Fruit fly (Drosophila melanogaster) whole organism, embryonic: Measurements from ENCODE around the gene rho-4.

Source experiments
- Abd-B ChIP-seq: fragments of 200-800 bp; sonication (Bioruptor generic); optimal IDR thresholded peaks from 2 replicates; lab custom pipeline; 2018; ENCODE audit warnings: missing biosample characterization, mild to moderate bottlenecking, missing genetic modification characterization, moderate library complexity
- B-H1 ChIP-seq: fragments of 200-800 bp; sonication (Bioruptor generic); IDR thresholded peaks from 3 replicates; pipeline ENCODE4 v1.3.6; 2022; ENCODE audit warnings: missing biosample characterization, missing genetic modification characterization
- BtbVII ChIP-seq: fragments of 200-800 bp; sonication (Bioruptor generic); optimal IDR thresholded peaks from 3 replicates; lab custom pipeline; 2017; ENCODE audit warnings: missing biosample characterization, mild to moderate bottlenecking, missing genetic modification characterization
- C15 ChIP-seq: fragments of 200-800 bp; sonication (Bioruptor generic); IDR thresholded peaks from 3 replicates; pipeline ENCODE4 v1.3.6; 2022; ENCODE audit warnings: missing biosample characterization, missing genetic modification characterization
- CG11247 ChIP-seq: fragments of 200-800 bp; sonication (Bioruptor generic); IDR thresholded peaks from 2 replicates; pipeline ENCODE4 v1.3.6; 2022; ENCODE audit warnings: missing biosample characterization, missing genetic modification characterization
- CG11696 ChIP-seq: fragments of 200-800 bp; sonication (Bioruptor generic); IDR thresholded peaks from 2 replicates; pipeline ENCODE4 v1.3.6; 2022; ENCODE audit warnings: missing biosample characterization, missing genetic modification characterization
- CG12104 ChIP-seq: fragments of 200-800 bp; sonication (Bioruptor generic); optimal IDR thresholded peaks from 3 replicates; lab custom pipeline; 2016; ENCODE audit warnings: missing biosample characterization, missing genetic modification characterization
- CG12391 ChIP-seq: fragments of 200-800 bp; sonication (Bioruptor generic); optimal IDR thresholded peaks from 3 replicates; lab custom pipeline; 2018; ENCODE audit warnings: missing biosample characterization, mild to moderate bottlenecking, missing genetic modification characterization, moderate library complexity
- CG13624 ChIP-seq: fragments of 200-800 bp; sonication (Bioruptor generic); optimal IDR thresholded peaks from 2 replicates; lab custom pipeline; 2016; ENCODE audit warnings: missing biosample characterization, missing genetic modification characterization
- CG1603 ChIP-seq: fragments of 200-800 bp; sonication (Bioruptor generic); optimal IDR thresholded peaks from 2 replicates; lab custom pipeline; 2019; ENCODE audit warnings: missing biosample characterization, mild to moderate bottlenecking, missing genetic modification characterization, moderate library complexity
- CG17328 ChIP-seq: fragments of 200-800 bp; sonication (Bioruptor generic); IDR thresholded peaks from 2 replicates; pipeline ENCODE4 v1.3.6; 2022; ENCODE audit warnings: missing biosample characterization, missing genetic modification characterization
- CG18011 ChIP-seq: fragments of 200-800 bp; sonication (Bioruptor generic); optimal IDR thresholded peaks from 2 replicates; lab custom pipeline; 2017; ENCODE audit warnings: missing biosample characterization, missing genetic modification characterization, mild to moderate bottlenecking, moderate library complexity, missing genotype
- CG18599 ChIP-seq: fragments of 200-800 bp; sonication (Bioruptor generic); optimal IDR thresholded peaks from 3 replicates; lab custom pipeline; 2017; ENCODE audit warnings: missing biosample characterization, missing genetic modification characterization, mild to moderate bottlenecking, moderate library complexity, missing genetic modification reagents
- CG18764 ChIP-seq: fragments of 200-800 bp; sonication (Bioruptor generic); optimal IDR thresholded peaks from 3 replicates; lab custom pipeline; 2016; ENCODE audit warnings: missing biosample characterization, missing genetic modification characterization
- CG2120 ChIP-seq: fragments of 200-800 bp; sonication (Bioruptor generic); optimal IDR thresholded peaks from 3 replicates; lab custom pipeline; 2016; ENCODE audit warnings: missing biosample characterization, missing genetic modification characterization
- CG30431 ChIP-seq: fragments of 200-800 bp; sonication (Bioruptor generic); optimal IDR thresholded peaks from 2 replicates; lab custom pipeline; 2017; ENCODE audit warnings: missing biosample characterization, missing genetic modification characterization
- CG4282 ChIP-seq: fragments of 200-800 bp; sonication (Bioruptor generic); optimal IDR thresholded peaks from 2 replicates; lab custom pipeline; 2016; ENCODE audit warnings: missing biosample characterization, missing genetic modification characterization
- CG4328 ChIP-seq: fragments of 200-800 bp; sonication (Bioruptor generic); optimal IDR thresholded peaks from 3 replicates; lab custom pipeline; 2017; ENCODE audit warnings: missing biosample characterization, missing genetic modification reagents, missing genetic modification characterization
- CG5245 ChIP-seq: fragments of 200-800 bp; sonication (Bioruptor generic); optimal IDR thresholded peaks from 3 replicates; lab custom pipeline; 2016; ENCODE audit warnings: missing biosample characterization, missing genetic modification characterization
- CG6689 ChIP-seq: fragments of 200-800 bp; sonication (Bioruptor generic); IDR thresholded peaks from 2 replicates; pipeline ENCODE4 v1.3.6; 2022; ENCODE audit warnings: missing biosample characterization, missing genetic modification characterization
- CG6765 ChIP-seq: fragments of 200-800 bp; sonication (Bioruptor generic); optimal IDR thresholded peaks from 3 replicates; lab custom pipeline; 2017; ENCODE audit warnings: missing biosample characterization, mild to moderate bottlenecking, missing genetic modification characterization
- CG7963 ChIP-seq: fragments of 200-800 bp; sonication (Bioruptor generic); IDR thresholded peaks from 3 replicates; pipeline ENCODE4 v1.3.6; 2022; ENCODE audit warnings: missing biosample characterization, missing genetic modification characterization; ENCODE audit not compliant: partially characterized antibody
- CG7987 ChIP-seq: fragments of 200-800 bp; sonication (Bioruptor generic); optimal IDR thresholded peaks from 2 replicates; lab custom pipeline; 2018; ENCODE audit warnings: missing biosample characterization, mild to moderate bottlenecking, missing genetic modification characterization, moderate library complexity
- CG9932 ChIP-seq: fragments of 200-800 bp; sonication (Bioruptor generic); IDR thresholded peaks from 2 replicates; pipeline ENCODE4 v1.3.6; 2022; ENCODE audit warnings: missing biosample characterization, missing genetic modification characterization
- CTCF ChIP-seq: fragments of 200-800 bp; sonication (Bioruptor generic); optimal IDR thresholded peaks from 2 replicates; lab custom pipeline; 2017; ENCODE audit warnings: missing biosample characterization, mild to moderate bottlenecking, missing genetic modification characterization, moderate library complexity
- E2f2 ChIP-seq: fragments of 200-800 bp; sonication (Bioruptor generic); IDR thresholded peaks from 2 replicates; pipeline ENCODE4 v1.3.6; 2022; ENCODE audit warnings: missing biosample characterization, missing genetic modification characterization
- ERR ChIP-seq: fragments of 200-800 bp; sonication (Bioruptor generic); optimal IDR thresholded peaks from 2 replicates; lab custom pipeline; 2016; ENCODE audit warnings: missing biosample characterization, missing genetic modification characterization
- Eip74EF ChIP-seq, 2 experiments: fragments of 200-800 bp in 1 of 2; fragments of >200 bp in 1 of 2; sonication (Bioruptor generic) in 1 of 2; optimal IDR thresholded peaks; 2 replicates each; lab custom pipeline; 2017 to 2019; ENCODE audit warnings: missing biosample characterization in 2 of 2, missing genetic modification characterization in 2 of 2, mild to moderate bottlenecking in 1 of 2, moderate library complexity in 1 of 2
- Ets65A ChIP-seq: fragments of 200-800 bp; sonication (Bioruptor generic); peaks from one replicate; lab custom pipeline; 2016; ENCODE audit warnings: missing biosample characterization, missing genetic modification characterization
- Fer1 ChIP-seq: fragments of 200-800 bp; sonication (Bioruptor generic); optimal IDR thresholded peaks from 2 replicates; lab custom pipeline; 2017; ENCODE audit warnings: missing biosample characterization, mild to moderate bottlenecking, missing genetic modification characterization
- GATAe ChIP-seq: fragments of 200-800 bp; sonication (Bioruptor generic); conservative IDR thresholded peaks from 2 replicates; pipeline ENCODE4 v1.3.6; 2022; ENCODE audit warnings: missing biosample characterization, missing genetic modification characterization
- Hmr ChIP-seq: fragments of 200-800 bp; sonication (Bioruptor generic); optimal IDR thresholded peaks from 3 replicates; lab custom pipeline; 2017; ENCODE audit warnings: mild to moderate bottlenecking, missing biosample characterization, missing genetic modification reagents, missing genetic modification characterization
- Hmx ChIP-seq: fragments of 200-800 bp; sonication (Bioruptor generic); optimal IDR thresholded peaks from 2 replicates; lab custom pipeline; 2016; ENCODE audit warnings: missing biosample characterization, missing genetic modification characterization
- Med ChIP-seq: fragments of 200-800 bp; sonication (Bioruptor generic); peaks from one replicate; lab custom pipeline; 2016; ENCODE audit warnings: missing biosample characterization, missing genetic modification characterization, mild to moderate bottlenecking, inconsistent platforms, moderate library complexity
- NK7.1 ChIP-seq: fragments of 200-800 bp; sonication (Bioruptor generic); optimal IDR thresholded peaks from 3 replicates; lab custom pipeline; 2016; ENCODE audit warnings: missing biosample characterization, missing genetic modification characterization
- Rfx ChIP-seq: fragments of 200-800 bp; sonication (Bioruptor generic); IDR thresholded peaks from 2 replicates; pipeline ENCODE4 v1.3.6; 2022; ENCODE audit warnings: missing biosample characterization, missing genetic modification characterization
- aop ChIP-seq: fragments of 200-800 bp; sonication (Bioruptor generic); IDR thresholded peaks from 2 replicates; pipeline ENCODE4 v1.3.6; 2022; ENCODE audit warnings: missing biosample characterization, missing genetic modification characterization
- bab2 ChIP-seq: fragments of 200-800 bp; sonication (Bioruptor generic); optimal IDR thresholded peaks from 2 replicates; lab custom pipeline; 2016; ENCODE audit warnings: missing biosample characterization, missing genetic modification characterization
- bigmax ChIP-seq: fragments of 200-800 bp; sonication (Bioruptor generic); optimal IDR thresholded peaks from 2 replicates; lab custom pipeline; 2018; ENCODE audit warnings: missing biosample characterization, mild to moderate bottlenecking, missing genetic modification characterization
- bowl ChIP-seq: fragments of 200-800 bp; sonication (Bioruptor generic); IDR thresholded peaks from 2 replicates; pipeline ENCODE4 v1.3.6; 2022; ENCODE audit warnings: missing biosample characterization, missing genetic modification characterization
- caup ChIP-seq: fragments of 200-800 bp; sonication (Bioruptor generic); optimal IDR thresholded peaks from 3 replicates; lab custom pipeline; 2017; ENCODE audit warnings: missing biosample characterization, mild to moderate bottlenecking, missing genetic modification characterization, moderate library complexity; ENCODE audit not compliant: severe bottlenecking
- fu2 ChIP-seq: fragments of 200-800 bp; sonication (Bioruptor generic); optimal IDR thresholded peaks from 2 replicates; lab custom pipeline; 2016; ENCODE audit warnings: missing biosample characterization, missing genetic modification characterization
- hkb ChIP-seq, 2 experiments: fragments of 200-800 bp in 1 of 2; fragments of >200 bp in 1 of 2; sonication (Bioruptor generic) in 1 of 2; IDR thresholded peaks in 1 of 2; optimal IDR thresholded peaks in 1 of 2; 2 replicates each; pipeline versions ENCODE4 v1.3.6 to Lab custom; 2017 to 2022; ENCODE audit warnings: missing biosample characterization in 1 of 2, missing genetic modification characterization in 1 of 2
- lab ChIP-seq: fragments of 200-800 bp; sonication (Bioruptor generic); optimal IDR thresholded peaks from 3 replicates; lab custom pipeline; 2017; ENCODE audit warnings: missing biosample characterization, missing genetic modification characterization, mild to moderate bottlenecking, moderate library complexity, missing genetic modification reagents
- oc ChIP-seq: fragments of 200-800 bp; sonication (Bioruptor generic); optimal IDR thresholded peaks from 2 replicates; lab custom pipeline; 2018; ENCODE audit warnings: missing biosample characterization, mild to moderate bottlenecking, missing genetic modification characterization, moderate library complexity
- ranshi ChIP-seq: fragments of 200-800 bp; sonication (Bioruptor generic); IDR thresholded peaks from 2 replicates; pipeline ENCODE4 v1.3.6; 2022; ENCODE audit warnings: missing biosample characterization, missing genetic modification characterization
- sna ChIP-seq: fragments of 200-800 bp; sonication (Bioruptor generic); IDR thresholded peaks from 2 replicates; pipeline ENCODE4 v1.3.6; 2022; ENCODE audit warnings: missing biosample characterization, missing genetic modification characterization; ENCODE audit not compliant: partially characterized antibody
- tna ChIP-seq: fragments of 200-800 bp; sonication (Bioruptor generic); IDR thresholded peaks from 2 replicates; pipeline ENCODE4 v1.3.6; 2022; ENCODE audit warnings: missing biosample characterization, missing genetic modification characterization; ENCODE audit not compliant: partially characterized antibody
- zen ChIP-seq: fragments of 200-800 bp; sonication (Bioruptor generic); optimal IDR thresholded peaks from 3 replicates; lab custom pipeline; 2018; ENCODE audit warnings: missing biosample characterization, mild to moderate bottlenecking, missing genetic modification characterization, moderate library complexity
- zfh1 ChIP-seq: fragments of 200-800 bp; sonication (Bioruptor generic); IDR thresholded peaks from 3 replicates; pipeline ENCODE4 v1.3.6; 2022; ENCODE audit warnings: missing biosample characterization, missing genetic modification characterization

Gene rho-4

DNA sequence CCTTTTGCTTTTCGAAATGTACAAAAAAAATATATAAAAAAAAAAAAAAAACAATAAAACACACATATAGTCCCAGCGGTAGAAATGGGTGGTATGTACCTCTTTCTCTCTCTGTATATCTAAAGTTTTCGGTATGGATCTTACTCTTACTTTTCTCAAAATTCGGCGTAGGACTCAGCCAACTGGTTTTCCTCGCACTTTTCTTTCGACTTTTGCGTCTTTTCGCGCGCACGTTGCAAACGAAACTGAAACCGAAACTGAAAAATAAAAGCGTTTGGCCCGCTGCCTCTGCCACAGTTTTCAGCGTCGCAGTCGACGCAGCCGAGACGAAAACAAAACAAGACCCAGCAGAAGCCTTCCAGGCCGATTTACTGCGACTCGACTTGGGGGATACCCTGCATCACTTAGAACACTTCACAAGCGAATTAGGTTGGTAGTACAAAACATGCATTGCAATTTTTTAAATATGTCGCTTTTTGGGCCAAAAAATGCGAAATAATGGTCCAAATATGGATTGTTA, 41.2 kb upstream of the rho-4 start, which contains the start of gene CG1572:
Gene CG1572, minus strand, starts transcription at position 266 of the 520 bp plus-strand sequence.
- peak; percentile 36; the same call in 1 of the 2 replicates for TF ChIP-seq CG9932
- no peak for TF ChIP-seq CG1603
- peak; percentile 87 for TF ChIP-seq Ets65A (GFP tag; lab: Kevin White, UChicago)
- no peak for TF ChIP-seq oc
- no peak for TF ChIP-seq NK7.1 (GFP tag; lab: Kevin White, UChicago)
- TF ChIP-seq CG12104 = no peak
- no peak for TF ChIP-seq CG4282 (GFP tag; lab: Kevin White, UChicago)
- no peak for TF ChIP-seq B-H1 (GFP tag; lab: Robert Waterston, UW)
- TF ChIP-seq CG7987 (GFP tag; lab: Kevin White, UChicago) = peak; percentile 24
- TF ChIP-seq CG30431 (GFP tag; lab: Kevin White, UChicago) = no peak
- peak; percentile 63 for TF ChIP-seq CG11696 (GFP tag; lab: Robert Waterston, UW)
- TF ChIP-seq CG13624 (GFP tag; lab: Kevin White, UChicago) = no peak
- TF ChIP-seq CG18011 (GFP tag; lab: Kevin White, UChicago) = peak; percentile 0
- peak; percentile 1 for TF ChIP-seq caup (GFP tag; lab: Kevin White, UChicago)
- peak; percentile 16 for TF ChIP-seq Hmr (GFP tag; lab: Kevin White, UChicago)
- TF ChIP-seq CG11247 (GFP tag; lab: Robert Waterston, UW) = no peak
- TF ChIP-seq zfh1 = peak; percentile 46; the same call in 1 of the 3 replicates
- no peak for TF ChIP-seq bab2 (GFP tag; lab: Kevin White, UChicago)
- no peak for TF ChIP-seq CG5245 (GFP tag; lab: Kevin White, UChicago)
- no peak for TF ChIP-seq CTCF (GFP tag; lab: Kevin White, UChicago)
- no peak for TF ChIP-seq Eip74EF (GFP tag; optimal IDR thresholded peaks at IDR 0.05; lab: Kevin White, UChicago)
- TF ChIP-seq Med (GFP tag; lab: Kevin White, UChicago) = peak; percentile 79
- no peak for TF ChIP-seq CG12391 (tag; lab: Kevin White, UChicago)
- no peak for TF ChIP-seq CG4328
- no peak for TF ChIP-seq Hmx
- TF ChIP-seq CG18599 (GFP tag; lab: Kevin White, UChicago) = no peak
- no peak for TF ChIP-seq ERR (GFP tag; lab: Kevin White, UChicago)
- no peak for TF ChIP-seq bowl
- TF ChIP-seq zen = no peak
- TF ChIP-seq CG18764 (GFP tag; lab: Kevin White, UChicago) = no peak
- no peak for TF ChIP-seq GATAe (GFP tag; lab: Robert Waterston, UW)
- no peak for TF ChIP-seq hkb (optimal IDR thresholded peaks at IDR 0.05; lab: Kevin White, UChicago)
- TF ChIP-seq hkb (GFP tag; IDR thresholded peaks at IDR 0.05; lab: Robert Waterston, UW) = 0 out of 2 replicates have a peak, but pooled peaks have one; percentile 18
- TF ChIP-seq sna (GFP tag; lab: Robert Waterston, UW) = no peak
- no peak for TF ChIP-seq CG7963 (GFP tag; lab: Robert Waterston, UW)
- no peak for TF ChIP-seq aop (GFP tag; lab: Robert Waterston, UW)
- TF ChIP-seq CG6765 (GFP tag; lab: Kevin White, UChicago) = peak; percentile 26
- TF ChIP-seq fu2 (GFP tag; lab: Kevin White, UChicago) = no peak
- no peak for TF ChIP-seq tna (GFP tag; lab: Robert Waterston, UW)
- TF ChIP-seq ranshi = peak; percentile 34; the same call in 1 of the 2 replicates
- TF ChIP-seq Fer1 (GFP tag; lab: Kevin White, UChicago) = no peak
- peak; percentile 23 for TF ChIP-seq lab (GFP tag; lab: Kevin White, UChicago)
- peak; percentile 13 for TF ChIP-seq CG2120
- peak; percentile 23; the same call in 1 of the 2 replicates for TF ChIP-seq E2f2 (GFP tag; lab: Robert Waterston, UW)
- no peak for TF ChIP-seq Abd-B (GFP tag; lab: Kevin White, UChicago)
- TF ChIP-seq C15 (GFP tag; lab: Robert Waterston, UW) = no peak
- TF ChIP-seq CG17328 (GFP tag; lab: Robert Waterston, UW) = no peak
- peak; percentile 51; the same call in 1 of the 2 replicates for TF ChIP-seq Rfx
- TF ChIP-seq bigmax (GFP tag; lab: Kevin White, UChicago) = no peak
- 0 out of 2 replicates have a peak, but pooled peaks have one; percentile 29 for TF ChIP-seq CG6689 (GFP tag; lab: Robert Waterston, UW)
- peak; percentile 25 for TF ChIP-seq BtbVII (GFP tag; lab: Kevin White, UChicago)
